Worm (Caenorhabditis elegans) whole organism, midembryonic: Measurements from ENCODE around the gene nspc-4.
A peak's percentile ranks its signal among the peaks of the same experiment; 100 is the strongest.

Experiments
- T22C8.4 ChIP-seq: fragments of 200-800 bp; sonication (Bioruptor generic); IDR thresholded peaks from 2 replicates; pipeline ENCODE4 v1.3.6; 2022; ENCODE audit warnings: missing genetic modification characterization, missing compliant biosample characterization
- cog-1 ChIP-seq: sonication (generic microtip); optimal IDR thresholded peaks from 2 replicates; lab custom pipeline; 2016; ENCODE audit warnings: missing genetic modification characterization, missing compliant biosample characterization
- flt-1 ChIP-seq: fragments of 200-800 bp; sonication (Bioruptor generic); IDR thresholded peaks from 2 replicates; pipeline ENCODE4 v1.3.6; 2022; ENCODE audit warnings: missing genetic modification characterization, missing compliant biosample characterization
- klf-2 ChIP-seq: fragments of 200-800 bp; sonication (Bioruptor generic); conservative IDR thresholded peaks from 2 replicates; pipeline ENCODE4 v1.3.6; 2022; ENCODE audit warnings: missing genetic modification reagents, missing genetic modification characterization, missing compliant biosample characterization
- med-1 ChIP-seq: sonication (generic microtip); optimal IDR thresholded peaks from 2 replicates; lab custom pipeline; 2017; ENCODE audit warnings: missing genetic modification characterization, mild to moderate bottlenecking, missing compliant biosample characterization, antibody characterized with exemption, missing genetic modification reagents; ENCODE audit not compliant: insufficient read depth
- ref-1 ChIP-seq: fragments of 200-800 bp; sonication (Bioruptor generic); conservative IDR thresholded peaks from 2 replicates; pipeline ENCODE4 v1.3.6; 2022; ENCODE audit warnings: missing genetic modification reagents, missing genetic modification characterization, missing compliant biosample characterization
- tab-1 ChIP-seq: fragments of 200-800 bp; sonication (Bioruptor generic); IDR thresholded peaks from 2 replicates; pipeline ENCODE4 v1.3.6; 2022; ENCODE audit warnings: missing genetic modification characterization, missing compliant biosample characterization
- ztf-23 ChIP-seq: fragments of 200-800 bp; sonication (Bioruptor generic); IDR thresholded peaks from 2 replicates; pipeline ENCODE4 v1.3.6; 2022; ENCODE audit warnings: missing genetic modification reagents, missing genetic modification characterization, missing compliant biosample characterization
- ztf-29 ChIP-seq: fragments of 200-800 bp; sonication (Bioruptor generic); IDR thresholded peaks from 2 replicates; pipeline ENCODE4 v1.3.6; 2022; ENCODE audit warnings: missing genetic modification reagents, missing genetic modification characterization, missing compliant biosample characterization

nspc-4 gene

DNA sequence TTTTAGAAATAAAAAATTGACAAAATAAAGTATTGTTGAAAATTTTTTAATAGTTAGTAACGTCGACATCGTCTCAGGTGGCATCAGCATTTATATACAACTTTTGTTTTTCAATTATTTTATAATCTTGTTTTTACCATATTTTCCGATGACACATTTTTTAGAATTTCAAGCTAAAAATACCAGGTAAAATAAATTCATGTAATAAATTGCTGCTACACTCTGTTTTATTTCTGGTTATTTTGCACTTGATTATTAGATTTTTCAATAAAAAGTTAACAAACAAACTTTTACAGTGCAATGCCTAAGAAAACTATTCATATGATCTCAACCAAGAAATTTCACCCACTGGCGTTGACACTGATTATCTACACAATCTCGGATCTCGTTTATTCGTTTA is 16.5 kb downstream of the nspc-4 start, which contains the start of gene C03G5.14:
TSS of gene C03G5.14 (plus strand) at position 301 of the 400 bp plus-strand sequence.
- TF ChIP-seq ref-1 (GFP tag; lab: Robert Waterston, UW) (no peak), ztf-23 (GFP tag; lab: Robert Waterston, UW) (no peak), tab-1 (GFP tag; lab: Robert Waterston, UW) (no peak), T22C8.4 (GFP tag; lab: Robert Waterston, UW) (no peak), klf-2 (GFP tag; lab: Robert Waterston, UW) (no peak), ztf-29 (no peak), cog-1 (no peak), flt-1 (GFP tag; lab: Robert Waterston, UW) (no peak), med-1 (no peak)

DNA sequence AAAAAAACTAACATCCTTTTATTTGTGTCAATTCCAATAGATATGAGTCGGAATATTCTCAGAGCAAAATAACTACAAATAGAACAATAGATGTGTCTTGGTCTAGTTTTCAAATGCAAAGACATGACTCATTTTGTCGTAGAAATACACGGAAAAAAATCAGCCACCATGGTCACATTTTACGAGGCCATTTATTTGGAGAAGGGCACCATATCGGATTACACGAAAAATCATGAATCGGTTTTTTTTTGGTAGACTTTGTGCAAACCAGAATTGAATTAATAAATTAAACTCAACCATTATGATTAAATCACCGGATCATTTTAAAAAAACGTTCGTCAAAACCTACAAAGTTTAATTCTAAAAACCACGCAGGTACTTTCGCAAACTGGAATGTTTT is 17.8 kb downstream of the nspc-4 start, which contains the start of gene H03E18.2:
TSS of gene H03E18.2 (minus strand) at position 101 of the 400 bp plus-strand sequence.
- TF ChIP-seq klf-2 (GFP tag; lab: Robert Waterston, UW): no peak
- TF ChIP-seq ztf-29: no peak
- TF ChIP-seq tab-1 (GFP tag; lab: Robert Waterston, UW): no peak
- TF ChIP-seq ref-1 (GFP tag; lab: Robert Waterston, UW): no peak
- no peak for TF ChIP-seq med-1

DNA sequence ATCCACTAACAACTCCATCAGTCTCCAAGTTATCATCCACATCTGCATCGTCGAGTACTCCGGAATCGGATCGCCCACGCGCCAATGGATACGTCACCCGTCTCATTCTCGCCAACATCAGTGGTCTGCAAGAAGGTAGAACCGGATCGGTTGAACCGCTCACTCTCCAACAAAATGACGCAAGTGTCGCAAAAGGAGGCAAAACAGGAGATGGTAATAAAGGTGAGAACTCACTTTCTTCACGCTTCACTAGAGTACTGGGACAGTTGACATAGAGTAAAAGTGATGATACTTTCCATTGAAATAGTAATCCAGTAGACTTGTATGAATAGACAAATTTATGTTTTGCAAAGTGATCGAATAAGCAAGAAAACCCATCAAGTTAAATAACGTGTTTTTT is 29.1 kb downstream of the nspc-4 start:
- TF ChIP-seq ztf-29 (no peak), ztf-23 (GFP tag; lab: Robert Waterston, UW) (no peak), klf-2 (GFP tag; lab: Robert Waterston, UW) (no peak), cog-1 (no peak), med-1 (no peak), flt-1 (GFP tag; lab: Robert Waterston, UW) (no peak), tab-1 (GFP tag; lab: Robert Waterston, UW) (no peak), ref-1 (GFP tag; lab: Robert Waterston, UW) (no peak), T22C8.4 (GFP tag; lab: Robert Waterston, UW) (no peak)

DNA sequence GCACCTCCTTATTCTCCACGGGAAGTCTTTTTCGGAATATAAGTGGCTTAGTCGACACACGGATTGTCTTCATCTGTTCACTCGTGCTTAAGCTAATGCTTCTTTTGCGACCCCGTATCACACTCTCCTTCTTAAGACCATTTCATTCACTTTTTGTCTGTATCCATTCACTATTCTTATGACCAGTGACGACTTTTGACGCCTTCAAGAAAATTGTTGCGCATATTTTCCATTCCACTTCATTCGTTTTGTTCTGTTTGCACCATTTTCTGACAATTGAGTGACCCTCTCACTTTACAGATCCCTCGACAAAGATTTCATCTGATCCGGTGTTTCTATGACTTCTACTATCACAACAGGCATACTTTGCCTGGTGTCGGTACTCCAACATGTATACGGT is 30.6 kb downstream of the nspc-4 start, which contains the start of gene H03E18.1:
TSS of gene H03E18.1 (plus strand) at position 301 of the 400 bp plus-strand sequence.
- no peak for TF ChIP-seq med-1

DNA sequence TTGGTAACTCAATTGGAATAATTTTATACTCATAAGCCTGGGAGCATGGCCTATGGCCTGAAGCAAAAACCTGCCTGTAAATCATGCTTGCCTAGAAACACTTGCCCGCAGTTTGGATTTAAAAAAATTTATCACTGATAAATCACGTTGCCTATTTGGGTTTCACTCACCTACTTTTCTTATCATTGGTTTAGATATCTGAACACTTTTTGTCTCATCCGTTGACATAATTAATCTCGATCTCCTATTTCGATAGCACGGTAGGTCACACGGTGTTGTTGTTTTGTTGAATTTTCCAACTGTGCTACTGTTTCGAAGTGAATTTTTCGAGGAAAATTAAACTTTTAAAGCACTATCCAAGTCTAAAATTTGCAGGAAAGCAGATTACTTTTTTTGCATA is 31.1 kb downstream of the nspc-4 start:
- TF ChIP-seq T22C8.4 (GFP tag; lab: Robert Waterston, UW): no peak
- no peak for TF ChIP-seq ztf-23 (GFP tag; lab: Robert Waterston, UW)
- no peak for TF ChIP-seq ztf-29
- TF ChIP-seq flt-1 (GFP tag; lab: Robert Waterston, UW): no peak
- TF ChIP-seq klf-2 (GFP tag; lab: Robert Waterston, UW): no peak
- TF ChIP-seq med-1: no peak
- no peak for TF ChIP-seq cog-1
- no peak for TF ChIP-seq ref-1 (GFP tag; lab: Robert Waterston, UW)
- TF ChIP-seq tab-1 (GFP tag; lab: Robert Waterston, UW): no peak

DNA sequence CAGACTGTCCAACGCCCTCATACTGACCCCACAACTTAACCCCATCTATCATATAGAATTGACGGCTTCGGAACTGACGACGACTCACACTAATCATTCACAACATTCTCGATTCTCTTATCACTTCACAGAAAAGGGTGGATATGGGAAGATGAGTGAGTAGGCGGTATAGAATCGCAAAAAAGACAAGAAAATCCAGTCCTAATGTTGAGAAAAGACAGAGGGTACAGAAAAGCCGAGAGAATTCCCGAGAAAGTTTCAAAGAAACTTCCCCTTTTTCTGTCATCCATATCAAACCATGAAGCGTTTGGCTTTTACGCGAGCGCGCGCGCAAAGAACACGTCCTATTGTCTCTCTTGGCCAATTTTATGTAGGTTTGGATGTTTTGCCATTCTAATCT is 34.0 kb downstream of the nspc-4 start:
- no peak for TF ChIP-seq T22C8.4 (GFP tag; lab: Robert Waterston, UW)
- TF ChIP-seq flt-1 (GFP tag; lab: Robert Waterston, UW): no peak
- no peak for TF ChIP-seq cog-1

DNA sequence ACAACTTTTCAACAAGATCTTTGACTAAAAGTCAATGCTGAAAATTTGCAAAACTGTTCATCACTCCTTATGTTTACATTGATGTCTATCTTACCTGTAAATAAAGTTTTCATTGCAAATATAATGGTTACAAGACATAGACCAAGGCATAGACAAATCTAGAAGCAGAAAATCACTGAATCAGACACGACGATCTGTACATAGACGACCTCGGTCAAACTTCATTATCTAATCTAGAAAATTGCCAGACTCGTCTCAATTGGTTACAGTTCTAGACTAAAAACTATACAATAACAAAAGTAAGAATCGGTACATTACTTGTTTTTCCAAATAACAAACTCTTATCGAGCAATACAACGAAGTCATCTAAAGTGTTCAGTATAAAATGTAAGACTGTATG is 37.2 kb downstream of the nspc-4 start, which contains the start of gene grd-4:
TSS of gene grd-4 (plus strand) at position 301 of the 400 bp plus-strand sequence.
- TF ChIP-seq T22C8.4 (GFP tag; lab: Robert Waterston, UW) (no peak), ref-1 (GFP tag; lab: Robert Waterston, UW) (no peak), cog-1 (no peak), klf-2 (GFP tag; lab: Robert Waterston, UW) (no peak), med-1 (no peak), flt-1 (GFP tag; lab: Robert Waterston, UW) (no peak), ztf-29 (no peak), tab-1 (GFP tag; lab: Robert Waterston, UW) (no peak), ztf-23 (GFP tag; lab: Robert Waterston, UW) (no peak)

DNA sequence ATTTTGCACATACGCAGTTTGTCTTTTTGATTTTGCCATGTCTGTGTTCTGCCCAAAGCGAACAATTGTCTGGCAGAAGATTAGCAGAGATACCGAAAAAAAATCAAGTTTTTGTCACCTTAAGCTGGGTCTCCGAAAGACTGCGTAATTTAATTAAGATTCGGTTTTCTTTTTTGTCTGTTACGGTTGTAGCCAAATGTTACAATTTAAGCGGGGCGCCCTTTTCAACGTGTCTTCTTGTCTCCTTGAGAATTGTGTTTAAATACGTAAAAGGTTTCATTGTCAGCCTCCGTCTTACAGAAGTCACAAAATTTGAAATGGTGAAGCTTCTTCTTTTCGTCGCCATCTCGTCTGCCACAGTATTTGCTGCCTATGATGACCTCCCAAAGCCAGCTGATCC is 38.4 kb downstream of the nspc-4 start, which contains the start of gene grd-14:
TSS of gene grd-14 (plus strand) at position 301 of the 400 bp plus-strand sequence.
- no peak for TF ChIP-seq med-1
- TF ChIP-seq ztf-23 (GFP tag; lab: Robert Waterston, UW): 0 out of 2 replicates have a peak, but pooled peaks have one; percentile 9
- TF ChIP-seq klf-2 (GFP tag; lab: Robert Waterston, UW): no peak
- TF ChIP-seq ref-1 (GFP tag; lab: Robert Waterston, UW): no peak

DNA sequence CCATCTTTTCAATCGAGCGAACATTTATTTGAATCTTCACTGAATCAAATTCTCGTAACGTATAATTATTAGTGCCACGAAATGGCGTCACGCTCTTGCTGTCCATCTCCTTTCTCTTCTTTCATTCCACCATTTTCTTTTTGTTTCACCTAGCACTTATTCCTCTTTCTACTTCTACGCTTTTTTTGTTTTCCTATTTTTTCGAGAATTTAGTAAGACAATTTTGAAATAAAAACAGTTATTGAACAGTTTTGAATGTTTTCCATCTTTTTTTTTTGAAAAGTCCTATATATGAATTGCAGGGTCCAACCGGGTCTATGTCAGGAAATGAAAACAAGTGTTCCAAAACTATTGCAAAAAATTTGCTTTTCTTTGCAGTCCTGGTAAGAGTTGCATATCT is 43.2 kb downstream of the nspc-4 start, which contains the start of gene T01B10.5:
TSS of gene T01B10.5 (plus strand) at position 301 of the 400 bp plus-strand sequence.
- TF ChIP-seq klf-2 (GFP tag; lab: Robert Waterston, UW) (no peak), cog-1 (no peak), tab-1 (GFP tag; lab: Robert Waterston, UW) (no peak), ref-1 (GFP tag; lab: Robert Waterston, UW) (no peak), T22C8.4 (GFP tag; lab: Robert Waterston, UW) (no peak), ztf-23 (GFP tag; lab: Robert Waterston, UW) (no peak), ztf-29 (no peak), flt-1 (GFP tag; lab: Robert Waterston, UW) (no peak), med-1 (no peak)

DNA sequence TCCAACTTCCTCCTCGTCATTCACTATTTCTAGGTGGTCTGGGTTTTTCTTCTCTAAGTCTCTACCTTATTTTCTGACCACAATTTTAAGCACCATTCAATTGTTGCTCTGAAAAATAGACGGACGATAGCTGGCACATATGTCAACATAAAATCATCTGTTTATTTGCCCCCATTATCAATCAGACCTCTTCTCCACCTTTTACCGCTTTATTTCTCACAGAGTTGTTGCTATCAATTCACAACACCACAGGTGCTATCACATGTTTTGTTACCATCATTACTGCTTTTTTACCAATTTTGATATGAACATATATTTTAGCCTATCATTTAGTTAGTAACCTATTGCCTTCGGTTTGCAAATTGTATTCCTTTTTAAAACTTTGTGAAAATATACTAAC is 45.4 kb downstream of the nspc-4 start:
- TF ChIP-seq ref-1 (GFP tag; lab: Robert Waterston, UW): no peak
- no peak for TF ChIP-seq med-1
- TF ChIP-seq ztf-29: no peak
- TF ChIP-seq T22C8.4 (GFP tag; lab: Robert Waterston, UW): no peak
- no peak for TF ChIP-seq tab-1 (GFP tag; lab: Robert Waterston, UW)
- no peak for TF ChIP-seq klf-2 (GFP tag; lab: Robert Waterston, UW)
- no peak for TF ChIP-seq ztf-23 (GFP tag; lab: Robert Waterston, UW)
- TF ChIP-seq cog-1: no peak
- no peak for TF ChIP-seq flt-1 (GFP tag; lab: Robert Waterston, UW)
